Worm (Caenorhabditis elegans): Measurements from ENCODE around the gene acs-22.

DNA sequence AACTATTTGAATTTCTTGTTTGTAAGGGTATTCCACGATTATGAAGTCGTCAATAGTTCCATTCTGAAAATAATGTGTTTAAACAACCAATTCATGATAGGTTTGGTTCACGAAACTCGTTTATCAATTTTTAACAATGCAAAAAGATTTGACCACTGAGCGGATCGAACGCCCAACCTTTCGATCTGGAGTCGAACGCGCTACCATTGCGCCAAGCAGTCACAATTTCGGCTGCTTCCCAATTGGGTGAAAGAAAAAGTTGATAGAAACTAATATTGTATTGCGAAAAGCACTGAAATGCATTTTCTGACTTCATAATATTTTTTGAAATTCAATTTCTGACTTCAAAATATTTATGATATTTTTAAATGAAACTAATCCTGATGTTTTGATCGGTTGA, 14.0 kb downstream of the acs-22 start:
- TF ChIP-seq mml-1 (tag; optimal IDR thresholded peaks at IDR 0.05) (no peak), elt-1 (tag; optimal IDR thresholded peaks at IDR 0.05) (no peak), nhr-12 (tag; optimal IDR thresholded peaks at IDR 0.05) (no peak), hmg-11 (tag; optimal IDR thresholded peaks at IDR 0.05) (peak; percentile 11), ceh-82 (tag; optimal IDR thresholded peaks at IDR 0.05) (no peak), snpc-4 (tag; optimal IDR thresholded peaks at IDR 0.05) (no peak), elt-3 (tag; optimal IDR thresholded peaks at IDR 0.05) (no peak), lin-39 (tag; optimal IDR thresholded peaks at IDR 0.05) (no peak), egl-27 (tag; optimal IDR thresholded peaks at IDR 0.05) (no peak), pqm-1 (tag; optimal IDR thresholded peaks at IDR 0.05) (no peak), ztf-11 (tag; optimal IDR thresholded peaks at IDR 0.05) (no peak), jun-1 (tag; optimal IDR thresholded peaks at IDR 0.05) (no peak), ZK546.5 (tag; optimal IDR thresholded peaks at IDR 0.05) (no peak), R02D3.7 (tag; optimal IDR thresholded peaks at IDR 0.05) (no peak)
